Worm (Caenorhabditis elegans) whole organism, L3 larva: ENCODE measurements around the gene htz-1.

Source experiments
- R02D3.7 ChIP-seq: fragments of 150-350 bp; optimal IDR thresholded peaks from 2 replicates; lab custom pipeline; 2014; ENCODE audit warnings: missing biosample characterization, missing genetic modification characterization
- ZK546.5 ChIP-seq: sonication (generic microtip); optimal IDR thresholded peaks from 2 replicates; lab custom pipeline; 2017; ENCODE audit warnings: missing biosample characterization, missing genetic modification characterization
- aly-2 ChIP-seq: fragments of 150-350 bp; optimal IDR thresholded peaks from 2 replicates; lab custom pipeline; 2014; ENCODE audit warnings: missing biosample characterization, missing genetic modification characterization
- ama-1 ChIP-seq: fragments of 150-350 bp; optimal IDR thresholded peaks from 2 replicates; lab custom pipeline; 2018
- ceh-16 ChIP-seq: sonication (generic microtip); optimal IDR thresholded peaks from 2 replicates; lab custom pipeline; 2017; ENCODE audit warnings: missing biosample characterization, missing genetic modification characterization
- ceh-28 ChIP-seq: fragments of 150-350 bp; optimal IDR thresholded peaks from 2 replicates; lab custom pipeline; 2014; ENCODE audit warnings: missing biosample characterization, missing genetic modification reagents, missing genetic modification characterization
- ceh-82 ChIP-seq: fragments of 150-350 bp; optimal IDR thresholded peaks from 2 replicates; lab custom pipeline; 2014; ENCODE audit warnings: missing biosample characterization, missing genetic modification characterization
- ceh-9 ChIP-seq: sonication (generic microtip); optimal IDR thresholded peaks from 2 replicates; lab custom pipeline; 2018; ENCODE audit warnings: missing biosample characterization, missing genetic modification characterization
- daf-12 ChIP-seq: fragments of 150-350 bp; optimal IDR thresholded peaks from 2 replicates; lab custom pipeline; 2014; ENCODE audit warnings: missing biosample characterization, missing genetic modification reagents, missing genetic modification characterization
- egl-27 ChIP-seq: sonication (generic microtip); optimal IDR thresholded peaks from 4 replicates; lab custom pipeline; 2017; ENCODE audit warnings: missing biosample characterization, missing genetic modification reagents, missing genetic modification characterization
- egl-5 ChIP-seq: fragments of 150-350 bp; optimal IDR thresholded peaks from 2 replicates; lab custom pipeline; 2017; ENCODE audit warnings: missing biosample characterization, missing genetic modification reagents, missing genetic modification characterization, inconsistent platforms
- elt-1 ChIP-seq: fragments of 150-350 bp; optimal IDR thresholded peaks from 2 replicates; lab custom pipeline; 2014; ENCODE audit warnings: missing biosample characterization, missing genetic modification characterization
- elt-2 ChIP-seq: sonication (generic microtip); optimal IDR thresholded peaks from 2 replicates; lab custom pipeline; 2016; ENCODE audit warnings: missing genetic modification reagents, mild to moderate bottlenecking, missing genetic modification characterization, missing compliant biosample characterization
- elt-3 ChIP-seq, 3 experiments: fragments of 150-350 bp in 1 of 3; sonication (generic microtip) in 2 of 3; optimal IDR thresholded peaks; 2 replicates in 2 of 3; 4 replicates in 1 of 3; lab custom pipeline; 2014 to 2017; ENCODE audit warnings: missing biosample characterization in 3 of 3, missing genetic modification characterization in 3 of 3
- eor-1 ChIP-seq, 2 experiments: fragments of 150-350 bp; optimal IDR thresholded peaks; 2 replicates each; lab custom pipeline; 2014 to 2018; ENCODE audit warnings: missing biosample characterization in 2 of 2, missing genetic modification characterization in 2 of 2
- fkh-10 ChIP-seq: sonication (generic microtip); optimal IDR thresholded peaks from 2 replicates; lab custom pipeline; 2017; ENCODE audit warnings: missing biosample characterization, missing genetic modification reagents, missing genetic modification characterization
- fkh-2 ChIP-seq: fragments of 150-350 bp; optimal IDR thresholded peaks from 2 replicates; lab custom pipeline; 2014; ENCODE audit warnings: missing biosample characterization, missing genetic modification reagents, missing genetic modification characterization
- fos-1 ChIP-seq: fragments of 150-350 bp; optimal IDR thresholded peaks from 2 replicates; lab custom pipeline; 2014; ENCODE audit warnings: missing biosample characterization, missing genetic modification characterization
- hmg-11 ChIP-seq: sonication (generic microtip); optimal IDR thresholded peaks from 2 replicates; lab custom pipeline; 2016; ENCODE audit warnings: missing genetic modification characterization, missing compliant biosample characterization
- jun-1 ChIP-seq: fragments of 150-350 bp; optimal IDR thresholded peaks from 2 replicates; lab custom pipeline; 2014; ENCODE audit warnings: missing biosample characterization, missing genetic modification reagents, missing genetic modification characterization
- lin-15B ChIP-seq: fragments of 150-350 bp; optimal IDR thresholded peaks from 2 replicates; lab custom pipeline; 2014; ENCODE audit warnings: missing biosample characterization, missing genetic modification characterization
- lin-39 ChIP-seq: fragments of 150-350 bp; optimal IDR thresholded peaks from 2 replicates; lab custom pipeline; 2018; ENCODE audit warnings: missing biosample characterization, missing genetic modification reagents, missing genetic modification characterization
- lsy-12 ChIP-seq: sonication (generic microtip); optimal IDR thresholded peaks from 2 replicates; lab custom pipeline; 2016; ENCODE audit warnings: mild to moderate bottlenecking, missing genetic modification characterization, missing compliant biosample characterization
- mdl-1 ChIP-seq: fragments of 150-350 bp; optimal IDR thresholded peaks from 2 replicates; lab custom pipeline; 2014; ENCODE audit warnings: missing biosample characterization, missing genetic modification characterization
- mml-1 ChIP-seq: fragments of 150-350 bp; sonication (generic microtip); optimal IDR thresholded peaks from 3 replicates; lab custom pipeline; 2014; ENCODE audit warnings: missing biosample characterization, missing genetic modification characterization
- nfya-1 ChIP-seq: sonication (generic microtip); optimal IDR thresholded peaks from 2 replicates; lab custom pipeline; 2017; ENCODE audit warnings: missing genetic modification characterization, mild to moderate bottlenecking, missing compliant biosample characterization, antibody characterized with exemption, moderate library complexity; ENCODE audit not compliant: insufficient read depth
- nhr-11 ChIP-seq: fragments of 150-350 bp; optimal IDR thresholded peaks from 2 replicates; lab custom pipeline; 2014; ENCODE audit warnings: missing biosample characterization, missing genetic modification characterization
- nhr-12 ChIP-seq: fragments of 150-350 bp; optimal IDR thresholded peaks from 2 replicates; lab custom pipeline; 2014; ENCODE audit warnings: missing biosample characterization, missing genetic modification characterization
- nhr-23 ChIP-seq: fragments of 150-350 bp; optimal IDR thresholded peaks from 2 replicates; lab custom pipeline; 2014; ENCODE audit warnings: missing biosample characterization, missing genetic modification reagents, missing genetic modification characterization
- nhr-237 ChIP-seq: fragments of 150-350 bp; optimal IDR thresholded peaks from 2 replicates; lab custom pipeline; 2014; ENCODE audit warnings: missing biosample characterization, missing genetic modification characterization
- nhr-25 ChIP-seq: sonication (generic microtip); optimal IDR thresholded peaks from 2 replicates; lab custom pipeline; 2017; ENCODE audit warnings: missing biosample characterization, missing genetic modification characterization
- nhr-28 ChIP-seq: fragments of 150-350 bp; optimal IDR thresholded peaks from 2 replicates; lab custom pipeline; 2014; ENCODE audit warnings: missing biosample characterization, missing genetic modification characterization
- nhr-43 ChIP-seq: sonication (generic microtip); optimal IDR thresholded peaks from 2 replicates; lab custom pipeline; 2016; ENCODE audit warnings: mild to moderate bottlenecking, missing genetic modification characterization, missing compliant biosample characterization; ENCODE audit not compliant: poor library complexity, severe bottlenecking
- nhr-67 ChIP-seq: fragments of 150-350 bp; optimal IDR thresholded peaks from 2 replicates; lab custom pipeline; 2014; ENCODE audit warnings: missing biosample characterization, missing genetic modification characterization
- nhr-76 ChIP-seq: fragments of 150-350 bp; sonication (generic microtip); optimal IDR thresholded peaks from 5 replicates; lab custom pipeline; 2014; ENCODE audit warnings: missing biosample characterization, missing genetic modification characterization
- nhr-77 ChIP-seq: fragments of 150-350 bp; optimal IDR thresholded peaks from 2 replicates; lab custom pipeline; 2014; ENCODE audit warnings: missing biosample characterization, missing genetic modification characterization
- pha-4 ChIP-seq: fragments of 150-350 bp; optimal IDR thresholded peaks from 2 replicates; lab custom pipeline; 2014; ENCODE audit warnings: missing biosample characterization, missing genetic modification reagents, missing genetic modification characterization
- pqm-1 ChIP-seq: fragments of 150-350 bp; optimal IDR thresholded peaks from 2 replicates; lab custom pipeline; 2017; ENCODE audit warnings: missing biosample characterization, missing genetic modification characterization, inconsistent platforms
- sea-2 ChIP-seq: fragments of 150-350 bp; sonication (generic microtip); optimal IDR thresholded peaks from 4 replicates; lab custom pipeline; 2014; ENCODE audit warnings: missing biosample characterization, missing genetic modification reagents, missing genetic modification characterization
- skn-1 ChIP-seq: fragments of 150-350 bp; optimal IDR thresholded peaks from 2 replicates; lab custom pipeline; 2014; ENCODE audit warnings: missing biosample characterization, missing genetic modification characterization
- snpc-4 ChIP-seq: fragments of 150-350 bp; optimal IDR thresholded peaks from 2 replicates; lab custom pipeline; 2014; ENCODE audit warnings: missing biosample characterization, missing genetic modification characterization
- tbx-2 ChIP-seq: sonication (generic microtip); optimal IDR thresholded peaks from 2 replicates; lab custom pipeline; 2016; ENCODE audit warnings: mild to moderate bottlenecking, missing genetic modification characterization, missing compliant biosample characterization
- unc-39 ChIP-seq: sonication (generic microtip); optimal IDR thresholded peaks from 4 replicates; lab custom pipeline; 2017; ENCODE audit warnings: missing biosample characterization, missing genetic modification characterization
- unc-62 ChIP-seq: fragments of 150-350 bp; sonication (generic microtip); optimal IDR thresholded peaks from 4 replicates; lab custom pipeline; 2014; ENCODE audit warnings: missing biosample characterization, missing genetic modification reagents, missing genetic modification characterization
- zag-1 ChIP-seq: fragments of 150-350 bp; optimal IDR thresholded peaks from 2 replicates; lab custom pipeline; 2014; ENCODE audit warnings: missing biosample characterization, missing genetic modification characterization
- ztf-11 ChIP-seq: fragments of 150-350 bp; optimal IDR thresholded peaks from 2 replicates; lab custom pipeline; 2014; ENCODE audit warnings: missing biosample characterization, missing genetic modification characterization
- ztf-4 ChIP-seq: fragments of 150-350 bp; optimal IDR thresholded peaks from 2 replicates; lab custom pipeline; 2014; ENCODE audit warnings: missing biosample characterization, missing genetic modification characterization

Gene htz-1

DNA sequence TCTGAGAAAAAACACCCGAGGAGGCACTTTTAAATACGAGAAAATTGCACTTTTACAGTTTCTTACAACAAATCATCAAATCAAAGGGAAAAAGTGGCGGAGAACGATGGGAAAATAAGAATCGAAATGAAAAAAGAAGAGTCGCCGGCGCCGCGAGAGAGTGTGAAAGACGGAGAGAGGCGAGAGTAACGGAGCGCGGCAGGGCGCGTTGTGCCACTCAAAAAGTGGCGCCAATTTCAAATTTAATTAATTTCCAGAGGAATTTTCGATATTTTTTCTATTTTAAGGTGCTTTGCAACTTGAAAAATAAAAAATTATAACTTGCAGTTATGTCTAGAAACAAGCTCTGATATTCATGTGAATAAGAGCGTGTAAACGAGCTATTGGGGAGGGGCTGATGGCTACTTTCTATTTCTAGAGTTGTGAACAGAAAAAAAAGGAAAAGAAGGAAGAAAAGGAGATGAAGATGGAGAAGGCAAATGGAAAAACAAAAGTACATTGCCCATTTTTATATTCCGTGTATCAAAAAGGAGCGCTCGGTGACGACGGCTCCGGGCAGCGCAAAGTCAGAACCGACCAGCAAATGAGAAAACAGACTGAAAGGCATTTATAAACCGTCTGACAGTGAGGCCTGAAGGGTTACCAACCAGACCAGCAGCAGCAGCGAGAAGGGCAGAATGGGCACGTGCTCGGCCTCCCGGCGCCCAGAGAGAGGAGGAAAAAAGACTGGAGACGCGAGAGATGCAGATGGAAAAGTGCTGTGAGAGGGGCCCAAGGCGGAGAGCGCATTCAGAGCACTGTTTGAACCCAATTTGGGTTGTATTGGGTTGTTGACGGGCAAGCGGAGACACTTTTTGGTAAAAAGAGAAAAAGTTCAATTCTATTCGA is 25.1 kb downstream of the htz-1 start:
- no peak for TF ChIP-seq nhr-76 (tag; lab: Kevin White, UChicago)
- TF ChIP-seq mml-1 (tag; lab: Kevin White, UChicago): no peak
- peak; percentile 87 for TF ChIP-seq ama-1 (lab: Kevin White, UChicago)
- peak; percentile 46 for TF ChIP-seq pqm-1 (tag; lab: Kevin White, UChicago)
- no peak for TF ChIP-seq fkh-10
- peak; percentile 3 for TF ChIP-seq hmg-11
- TF ChIP-seq pha-4 (tag; lab: Kevin White, UChicago): peak; percentile 44
- peak; percentile 76 for TF ChIP-seq mdl-1 (tag; lab: Kevin White, UChicago)
- TF ChIP-seq elt-2 (tag; lab: Kevin White, UChicago): peak; percentile 63
- TF ChIP-seq jun-1: no peak
- peak; percentile 32 for TF ChIP-seq nfya-1
- no peak for TF ChIP-seq fos-1
- TF ChIP-seq lin-15B (tag; lab: Kevin White, UChicago): peak; percentile 25
- no peak for TF ChIP-seq nhr-25 (tag; lab: Kevin White, UChicago)
- peak; percentile 12 for TF ChIP-seq nhr-23 (tag; lab: Kevin White, UChicago)

ce11 chrIV:4472418-4473173 is 26.6 kb downstream of the htz-1 start:
- TF ChIP-seq ceh-28 (tag; lab: Kevin White, UChicago) (no peak), tbx-2 (tag; lab: Kevin White, UChicago) (no peak), nhr-67 (tag; lab: Kevin White, UChicago) (no peak), ceh-16 (no peak), elt-1 (tag; lab: Kevin White, UChicago) (peak; percentile 75), nhr-11 (tag; lab: Kevin White, UChicago) (no peak), ama-1 (lab: Kevin White, UChicago) (peak; percentile 86), fos-1 (no peak), R02D3.7 (tag; lab: Kevin White, UChicago) (no peak), nhr-77 (tag; lab: Kevin White, UChicago) (no peak), mml-1 (tag; lab: Kevin White, UChicago) (peak; percentile 15), jun-1 (no peak), aly-2 (no peak), nfya-1 (peak; percentile 7), egl-27 (tag; lab: Kevin White, UChicago) (no peak), elt-2 (tag; lab: Kevin White, UChicago) (peak; percentile 53), nhr-237 (no peak), pqm-1 (tag; lab: Kevin White, UChicago) (peak; percentile 58), hmg-11 (no peak), snpc-4 (tag; lab: Kevin White, UChicago) (no peak), nhr-43 (peak; percentile 73), lsy-12 (no peak), unc-39 (no peak), nhr-25 (tag; lab: Kevin White, UChicago) (peak; percentile 85), skn-1 (tag; lab: Kevin White, UChicago) (no peak), egl-5 (tag; lab: Kevin White, UChicago) (no peak), nhr-12 (no peak), ztf-11 (tag; lab: Kevin White, UChicago) (no peak), eor-1 (tag; optimal IDR thresholded peaks at IDR 0.05; lab: Kevin White, UChicago) (no peak), nhr-23 (tag; lab: Kevin White, UChicago) (peak; percentile 90), nhr-28 (tag; lab: Kevin White, UChicago) (no peak), pha-4 (tag; lab: Kevin White, UChicago) (peak; percentile 37), mdl-1 (tag; lab: Kevin White, UChicago) (no peak), daf-12 (tag; lab: Kevin White, UChicago) (no peak), ceh-82 (no peak), unc-62 (GFP tag; lab: Kevin White, UChicago) (no peak), lin-39 (tag; lab: Kevin White, UChicago) (peak; percentile 2), ZK546.5 (tag; lab: Kevin White, UChicago) (no peak), fkh-2 (tag; lab: Kevin White, UChicago) (no peak), zag-1 (tag; lab: Kevin White, UChicago) (no peak), ceh-9 (no peak), sea-2 (GFP tag; lab: Kevin White, UChicago) (no peak), fkh-10 (no peak), nhr-76 (tag; lab: Kevin White, UChicago) (no peak), elt-3 (tag; optimal IDR thresholded peaks at IDR 0.05; lab: Kevin White, UChicago) (peak in 1 of 3 experiments; percentile 32), ztf-4 (tag; lab: Kevin White, UChicago) (peak; percentile 54), lin-15B (tag; lab: Kevin White, UChicago) (no peak)
